Fruit fly (Drosophila melanogaster) whole organism, embryonic: ENCODE data around the gene Nup153.

ENCODE experiments used
- Aef1 ChIP-seq: fragments of 200-800 bp; sonication (Bioruptor generic); IDR thresholded peaks from 3 replicates; pipeline ENCODE4 v1.3.6; 2022; ENCODE audit warnings: missing biosample characterization, missing genetic modification characterization
- B-H2 ChIP-seq: fragments of 200-800 bp; sonication (Bioruptor generic); optimal IDR thresholded peaks from 2 replicates; lab custom pipeline; 2018; ENCODE audit warnings: missing biosample characterization, mild to moderate bottlenecking, missing genetic modification characterization
- CG10979 ChIP-seq: fragments of 200-800 bp; sonication (Bioruptor generic); optimal IDR thresholded peaks from 2 replicates; lab custom pipeline; 2018; ENCODE audit warnings: missing biosample characterization, mild to moderate bottlenecking, missing genetic modification characterization, moderate library complexity
- CG12236 ChIP-seq: fragments of 200-800 bp; sonication (Bioruptor generic); optimal IDR thresholded peaks from 2 replicates; lab custom pipeline; 2016; ENCODE audit warnings: missing biosample characterization, missing genetic modification characterization
- CG1233 ChIP-seq: fragments of 200-800 bp; sonication (Bioruptor generic); optimal IDR thresholded peaks from 4 replicates; lab custom pipeline; 2018; ENCODE audit warnings: missing biosample characterization, mild to moderate bottlenecking, missing genetic modification characterization
- CG12942 ChIP-seq: fragments of 200-800 bp; sonication (Bioruptor generic); optimal IDR thresholded peaks from 3 replicates; lab custom pipeline; 2016; ENCODE audit warnings: missing biosample characterization, missing genetic modification characterization
- CG14014 ChIP-seq: fragments of 200-800 bp; sonication (Bioruptor generic); IDR thresholded peaks from 2 replicates; pipeline ENCODE4 v1.3.6; 2022; ENCODE audit warnings: missing biosample characterization, missing genetic modification characterization
- CG1529 ChIP-seq: fragments of 200-800 bp; sonication (Bioruptor generic); optimal IDR thresholded peaks from 3 replicates; lab custom pipeline; 2018; ENCODE audit warnings: missing biosample characterization, missing genetic modification characterization
- CG1602 ChIP-seq: fragments of 200-800 bp; sonication (Bioruptor generic); optimal IDR thresholded peaks from 3 replicates; lab custom pipeline; 2016; ENCODE audit warnings: missing biosample characterization, missing genetic modification characterization
- CG1603 ChIP-seq: fragments of 200-800 bp; sonication (Bioruptor generic); optimal IDR thresholded peaks from 2 replicates; lab custom pipeline; 2019; ENCODE audit warnings: missing biosample characterization, mild to moderate bottlenecking, missing genetic modification characterization, moderate library complexity
- CG2712 ChIP-seq: fragments of 200-800 bp; optimal IDR thresholded peaks from 3 replicates; lab custom pipeline; 2019; ENCODE audit warnings: missing biosample characterization, mild to moderate bottlenecking, missing genetic modification characterization, moderate library complexity
- CG5180 ChIP-seq: fragments of 200-800 bp; sonication (Bioruptor generic); optimal IDR thresholded peaks from 3 replicates; lab custom pipeline; 2017; ENCODE audit warnings: missing biosample characterization, missing genetic modification characterization, mild to moderate bottlenecking, moderate library complexity, missing genetic modification reagents
- CG6683 ChIP-seq: fragments of 200-800 bp; sonication (Bioruptor generic); optimal IDR thresholded peaks from 2 replicates; lab custom pipeline; 2017; ENCODE audit warnings: missing biosample characterization, mild to moderate bottlenecking, missing genetic modification characterization, missing genetic modification reagents
- CG8290 ChIP-seq, 3 experiments: fragments of 200-800 bp; sonication (Bioruptor generic); optimal IDR thresholded peaks; 2 replicates each; lab custom pipeline; 2016 to 2019; ENCODE audit warnings: missing biosample characterization in 3 of 3, missing genetic modification characterization in 3 of 3, mild to moderate bottlenecking in 2 of 3, moderate library complexity in 1 of 3
- CG8765 ChIP-seq: fragments of 200-800 bp; sonication (Bioruptor generic); IDR thresholded peaks from 2 replicates; pipeline ENCODE4 v1.3.6; 2022; ENCODE audit warnings: missing biosample characterization, missing genetic modification characterization
- CrebB ChIP-seq: fragments of 200-800 bp; sonication (Bioruptor generic); optimal IDR thresholded peaks from 3 replicates; lab custom pipeline; 2018; ENCODE audit warnings: missing biosample characterization, mild to moderate bottlenecking, missing genetic modification characterization
- Doc3 ChIP-seq: fragments of 200-800 bp; sonication (Bioruptor generic); IDR thresholded peaks from 3 replicates; pipeline ENCODE4 v1.3.6; 2022; ENCODE audit warnings: missing biosample characterization, missing genetic modification characterization; ENCODE audit not compliant: partially characterized antibody
- E2f2 ChIP-seq: fragments of 200-800 bp; sonication (Bioruptor generic); IDR thresholded peaks from 2 replicates; pipeline ENCODE4 v1.3.6; 2022; ENCODE audit warnings: missing biosample characterization, missing genetic modification characterization
- Fer2 ChIP-seq: fragments of 200-800 bp; sonication (Bioruptor generic); optimal IDR thresholded peaks from 2 replicates; lab custom pipeline; 2018; ENCODE audit warnings: missing biosample characterization, mild to moderate bottlenecking, missing genetic modification characterization, moderate library complexity
- HLH54F ChIP-seq: fragments of 200-800 bp; sonication (Bioruptor generic); optimal IDR thresholded peaks from 3 replicates; lab custom pipeline; 2016; ENCODE audit warnings: missing biosample characterization, missing genetic modification characterization
- Lhr ChIP-seq: fragments of 200-800 bp; sonication (Bioruptor generic); optimal IDR thresholded peaks from 3 replicates; lab custom pipeline; 2017; ENCODE audit warnings: mild to moderate bottlenecking, missing biosample characterization, missing genetic modification reagents, missing genetic modification characterization
- Meics ChIP-seq: fragments of 200-800 bp; sonication (Bioruptor generic); optimal IDR thresholded peaks from 2 replicates; lab custom pipeline; 2017; ENCODE audit warnings: missing biosample characterization, mild to moderate bottlenecking, missing genetic modification characterization
- NC2α ChIP-seq: fragments of 200-800 bp; sonication (Bioruptor generic); optimal IDR thresholded peaks from 2 replicates; lab custom pipeline; 2016; ENCODE audit warnings: missing biosample characterization, missing genetic modification characterization
- PHDP ChIP-seq: fragments of 200-800 bp; sonication (Bioruptor generic); optimal IDR thresholded peaks from 3 replicates; lab custom pipeline; 2018; ENCODE audit warnings: missing biosample characterization, mild to moderate bottlenecking, missing genetic modification characterization, moderate library complexity
- Pdp1 ChIP-seq, 2 experiments: fragments of 200-800 bp; sonication (Bioruptor generic); optimal IDR thresholded peaks; 3 replicates each; lab custom pipeline; 2016; ENCODE audit warnings: missing biosample characterization in 2 of 2, missing genetic modification characterization in 2 of 2, mild to moderate bottlenecking in 1 of 2, moderate library complexity in 1 of 2
- Sox100B ChIP-seq: fragments of 200-800 bp; sonication (Bioruptor generic); optimal IDR thresholded peaks from 3 replicates; lab custom pipeline; 2018; ENCODE audit warnings: missing biosample characterization, mild to moderate bottlenecking, missing genetic modification characterization
- Sox102F ChIP-seq: fragments of 200-800 bp; sonication (Bioruptor generic); optimal IDR thresholded peaks from 2 replicates; lab custom pipeline; 2018; ENCODE audit warnings: missing biosample characterization, mild to moderate bottlenecking, missing genetic modification characterization, moderate library complexity
- Spps ChIP-seq: fragments of 200-800 bp; sonication (Bioruptor generic); optimal IDR thresholded peaks from 2 replicates; lab custom pipeline; 2018; ENCODE audit warnings: missing biosample characterization, mild to moderate bottlenecking, missing genetic modification characterization
- Trl ChIP-seq, 3 experiments: fragments of >200 bp in 2 of 3; fragments of 200-800 bp in 1 of 3; sonication (Bioruptor generic) in 1 of 3; optimal IDR thresholded peaks; 2 replicates in 1 of 3; 3 replicates in 2 of 3; lab custom pipeline; 2016 to 2017; ENCODE audit warnings: missing biosample characterization in 1 of 3, missing genetic modification characterization in 1 of 3
- Vsx1 ChIP-seq: fragments of 200-800 bp; sonication (Bioruptor generic); optimal IDR thresholded peaks from 2 replicates; lab custom pipeline; 2017; ENCODE audit warnings: missing biosample characterization, mild to moderate bottlenecking, missing genetic modification characterization, missing genetic modification reagents
- YL-1 ChIP-seq: fragments of 200-800 bp; sonication (Bioruptor generic); optimal IDR thresholded peaks from 3 replicates; lab custom pipeline; 2017; ENCODE audit warnings: missing biosample characterization, mild to moderate bottlenecking, missing genetic modification characterization
- ac ChIP-seq: fragments of 200-800 bp; sonication (Bioruptor generic); optimal IDR thresholded peaks from 3 replicates; lab custom pipeline; 2017; ENCODE audit warnings: missing biosample characterization, mild to moderate bottlenecking, missing genetic modification characterization
- chm ChIP-seq: fragments of 200-800 bp; sonication (Bioruptor generic); IDR thresholded peaks from 2 replicates; pipeline ENCODE4 v1.3.6; 2022; ENCODE audit warnings: missing biosample characterization, missing genetic modification characterization
- cwo ChIP-seq: fragments of 200-800 bp; sonication (Bioruptor generic); optimal IDR thresholded peaks from 3 replicates; lab custom pipeline; 2017; ENCODE audit warnings: missing biosample characterization, missing genetic modification characterization, mild to moderate bottlenecking, moderate library complexity, missing genetic modification reagents
- exex ChIP-seq: fragments of 200-800 bp; sonication (Bioruptor generic); optimal IDR thresholded peaks from 4 replicates; lab custom pipeline; 2018; ENCODE audit warnings: missing biosample characterization, mild to moderate bottlenecking, missing genetic modification characterization, moderate library complexity
- fd64A ChIP-seq: fragments of 200-800 bp; sonication (Bioruptor generic); optimal IDR thresholded peaks from 3 replicates; lab custom pipeline; 2018; ENCODE audit warnings: missing biosample characterization, mild to moderate bottlenecking, missing genetic modification characterization
- gem ChIP-seq: fragments of 200-800 bp; sonication (Bioruptor generic); optimal IDR thresholded peaks from 2 replicates; lab custom pipeline; 2019; ENCODE audit warnings: missing biosample characterization, mild to moderate bottlenecking, missing genetic modification characterization, moderate library complexity
- hkb ChIP-seq, 2 experiments: fragments of 200-800 bp in 1 of 2; fragments of >200 bp in 1 of 2; sonication (Bioruptor generic) in 1 of 2; IDR thresholded peaks in 1 of 2; optimal IDR thresholded peaks in 1 of 2; 2 replicates each; pipeline versions ENCODE4 v1.3.6 to Lab custom; 2017 to 2022; ENCODE audit warnings: missing biosample characterization in 1 of 2, missing genetic modification characterization in 1 of 2
- insv ChIP-seq, 2 experiments: fragments of 200-800 bp; sonication (Bioruptor generic); optimal IDR thresholded peaks; 3 replicates each; lab custom pipeline; 2016 to 2018; ENCODE audit warnings: missing biosample characterization in 2 of 2, missing genetic modification characterization in 2 of 2
- p53 ChIP-seq: fragments of 200-800 bp; sonication (Bioruptor generic); optimal IDR thresholded peaks from 2 replicates; lab custom pipeline; 2016; ENCODE audit warnings: missing biosample characterization, missing genetic modification characterization
- pfk ChIP-seq: fragments of 200-800 bp; sonication (Bioruptor generic); optimal IDR thresholded peaks from 2 replicates; lab custom pipeline; 2018; ENCODE audit warnings: missing biosample characterization, mild to moderate bottlenecking, missing genetic modification characterization, moderate library complexity
- rib ChIP-seq: fragments of 200-800 bp; sonication (Bioruptor generic); IDR thresholded peaks from 2 replicates; pipeline ENCODE4 v1.3.6; 2022; ENCODE audit warnings: missing biosample characterization, missing genetic modification characterization
- slp2 ChIP-seq: fragments of 200-800 bp; sonication (Bioruptor generic); optimal IDR thresholded peaks from 2 replicates; lab custom pipeline; 2016; ENCODE audit warnings: missing biosample characterization, missing genetic modification characterization
- tll ChIP-seq, 2 experiments: fragments of 200-800 bp in 1 of 2; fragments of >200 bp in 1 of 2; sonication (Bioruptor generic) in 1 of 2; optimal IDR thresholded peaks; 2 replicates each; lab custom pipeline; 2017 to 2019; ENCODE audit warnings: missing biosample characterization in 2 of 2, missing genetic modification characterization in 2 of 2, mild to moderate bottlenecking in 1 of 2, moderate library complexity in 1 of 2
- twi ChIP-seq: fragments of 200-800 bp; optimal IDR thresholded peaks from 2 replicates; lab custom pipeline; 2019; ENCODE audit warnings: missing biosample characterization, mild to moderate bottlenecking, missing genetic modification characterization, moderate library complexity
- unpg ChIP-seq: fragments of 200-800 bp; sonication (Bioruptor generic); optimal IDR thresholded peaks from 3 replicates; lab custom pipeline; 2018; ENCODE audit warnings: missing biosample characterization, mild to moderate bottlenecking, missing genetic modification characterization, moderate library complexity
- zfh1 ChIP-seq: fragments of 200-800 bp; sonication (Bioruptor generic); IDR thresholded peaks from 3 replicates; pipeline ENCODE4 v1.3.6; 2022; ENCODE audit warnings: missing biosample characterization, missing genetic modification characterization

Gene Nup153

DNA sequence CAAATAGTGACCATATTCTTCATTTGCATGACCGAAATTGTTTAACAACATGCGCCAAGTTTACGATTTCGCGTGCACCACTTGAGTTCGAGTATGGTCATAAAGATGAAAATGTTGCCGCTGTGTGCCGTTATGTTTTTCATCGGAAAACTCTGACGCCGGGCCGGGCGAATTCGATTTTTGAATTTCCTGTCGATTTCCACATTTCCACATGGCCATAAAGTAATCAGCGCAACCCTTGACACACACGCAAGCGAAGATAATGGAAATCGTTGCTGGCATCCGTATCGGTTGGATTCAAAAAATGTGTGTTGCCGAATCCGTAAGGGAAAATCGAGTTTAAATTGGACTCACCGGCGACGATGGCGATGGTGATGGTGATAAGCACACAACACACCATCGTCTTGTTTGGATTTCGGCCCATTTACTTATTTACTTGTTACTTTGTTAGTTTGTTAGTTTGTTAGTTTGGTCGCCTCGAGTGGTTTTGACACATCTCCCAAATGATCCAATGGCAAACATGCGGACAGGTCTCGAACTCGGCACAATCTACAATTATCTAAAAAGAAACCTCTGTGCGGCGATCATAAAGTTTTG, 45.6 kb downstream of the Nup153 start (continued):
- TF ChIP-seq pfk (peak; percentile 15), rib (GFP tag; lab: Robert Waterston, UW) (no peak), slp2 (GFP tag; lab: Kevin White, UChicago) (no peak), ac (GFP tag; lab: Kevin White, UChicago) (peak; percentile 74), p53 (no peak), Aef1 (GFP tag; lab: Robert Waterston, UW) (no peak), Trl (optimal IDR thresholded peaks at IDR 0.05; lab: Kevin White, UChicago) (no peak), Trl (GFP tag; optimal IDR thresholded peaks at IDR 0.05; lab: Kevin White, UChicago) (no peak), CG5180 (GFP tag; lab: Kevin White, UChicago) (peak; percentile 53), CG8290 (GFP tag; optimal IDR thresholded peaks at IDR 0.05; lab: Kevin White, UChicago) (peak; percentile 4), CG8290 (tag; optimal IDR thresholded peaks at IDR 0.05; lab: Kevin White, UChicago) (peak; percentile 66 to 73), gem (tag; lab: Kevin White, UChicago) (peak; percentile 60), CG14014 (peak; percentile 40; the same call in 1 of the 2 replicates), CrebB (tag; lab: Kevin White, UChicago) (peak; percentile 60), exex (tag; lab: Kevin White, UChicago) (peak; percentile 33), CG1233 (GFP tag; lab: Kevin White, UChicago) (peak; percentile 54), HLH54F (GFP tag; lab: Kevin White, UChicago) (no peak), fd64A (GFP tag; lab: Kevin White, UChicago) (peak; percentile 72), CG1603 (tag; lab: Kevin White, UChicago) (peak; percentile 75), CG12236 (GFP tag; lab: Kevin White, UChicago) (peak; percentile 59), PHDP (tag; lab: Kevin White, UChicago) (peak; percentile 46), Sox100B (GFP tag; lab: Kevin White, UChicago) (peak; percentile 45), CG12942 (GFP tag; lab: Kevin White, UChicago) (peak; percentile 14), CG10979 (tag; lab: Kevin White, UChicago) (peak; percentile 40), CG8765 (GFP tag; lab: Robert Waterston, UW) (0 out of 2 replicates have a peak, but pooled peaks have one; percentile 11), CG1529 (GFP tag; lab: Kevin White, UChicago) (peak; percentile 52), NC2α (GFP tag; lab: Kevin White, UChicago) (peak; percentile 16), tll (GFP tag; optimal IDR thresholded peaks at IDR 0.05; lab: Kevin White, UChicago) (peak in 1 of 2 experiments; percentile 80), Fer2 (tag; lab: Kevin White, UChicago) (no peak), chm (GFP tag; lab: Robert Waterston, UW) (peak; percentile 80), twi (tag; lab: Kevin White, UChicago) (peak; percentile 24), B-H2 (no peak), CG2712 (tag; lab: Kevin White, UChicago) (peak; percentile 41), Sox102F (GFP tag; lab: Kevin White, UChicago) (peak; percentile 49), Spps (tag; lab: Kevin White, UChicago) (peak; percentile 16), cwo (peak; percentile 7), YL-1 (peak; percentile 1), E2f2 (GFP tag; lab: Robert Waterston, UW) (peak; percentile 29; the same call in 1 of the 2 replicates), insv (GFP tag; optimal IDR thresholded peaks at IDR 0.05; lab: Kevin White, UChicago) (peak in 1 of 2 experiments; percentile 50), Pdp1 (GFP tag; optimal IDR thresholded peaks at IDR 0.05; lab: Kevin White, UChicago) (peak in 1 of 2 experiments; percentile 41), Lhr (GFP tag; lab: Kevin White, UChicago) (peak; percentile 31), Vsx1 (GFP tag; lab: Kevin White, UChicago) (peak; percentile 61), CG6683 (GFP tag; lab: Kevin White, UChicago) (no peak), unpg (GFP tag; lab: Kevin White, UChicago) (peak; percentile 18), Meics (peak; percentile 13), Doc3 (GFP tag; lab: Robert Waterston, UW) (no peak), zfh1 (GFP tag; lab: Robert Waterston, UW) (peak; percentile 34; the same call in 1 of the 3 replicates), CG1602 (peak; percentile 26), hkb (optimal IDR thresholded peaks at IDR 0.05; lab: Kevin White, UChicago) (no peak), hkb (GFP tag; IDR thresholded peaks at IDR 0.05; lab: Robert Waterston, UW) (peak; percentile 51; the same call in 1 of the 2 replicates)
